Worm (Caenorhabditis elegans) whole organism, midembryonic: ENCODE results near the gene txt-1.

ENCODE experiments used
- T22C8.4 ChIP-seq: fragments of 200-800 bp; sonication (Bioruptor generic); IDR thresholded peaks from 2 replicates; pipeline ENCODE4 v1.3.6; 2022; ENCODE audit warnings: missing genetic modification characterization, missing compliant biosample characterization
- cog-1 ChIP-seq: sonication (generic microtip); optimal IDR thresholded peaks from 2 replicates; lab custom pipeline; 2016; ENCODE audit warnings: missing genetic modification characterization, missing compliant biosample characterization
- flt-1 ChIP-seq: fragments of 200-800 bp; sonication (Bioruptor generic); IDR thresholded peaks from 2 replicates; pipeline ENCODE4 v1.3.6; 2022; ENCODE audit warnings: missing genetic modification characterization, missing compliant biosample characterization
- klf-2 ChIP-seq: fragments of 200-800 bp; sonication (Bioruptor generic); conservative IDR thresholded peaks from 2 replicates; pipeline ENCODE4 v1.3.6; 2022; ENCODE audit warnings: missing genetic modification reagents, missing genetic modification characterization, missing compliant biosample characterization
- med-1 ChIP-seq: sonication (generic microtip); optimal IDR thresholded peaks from 2 replicates; lab custom pipeline; 2017; ENCODE audit warnings: missing genetic modification characterization, mild to moderate bottlenecking, missing compliant biosample characterization, antibody characterized with exemption, missing genetic modification reagents; ENCODE audit not compliant: insufficient read depth
- ref-1 ChIP-seq: fragments of 200-800 bp; sonication (Bioruptor generic); conservative IDR thresholded peaks from 2 replicates; pipeline ENCODE4 v1.3.6; 2022; ENCODE audit warnings: missing genetic modification reagents, missing genetic modification characterization, missing compliant biosample characterization
- tab-1 ChIP-seq: fragments of 200-800 bp; sonication (Bioruptor generic); IDR thresholded peaks from 2 replicates; pipeline ENCODE4 v1.3.6; 2022; ENCODE audit warnings: missing genetic modification characterization, missing compliant biosample characterization
- ztf-23 ChIP-seq: fragments of 200-800 bp; sonication (Bioruptor generic); IDR thresholded peaks from 2 replicates; pipeline ENCODE4 v1.3.6; 2022; ENCODE audit warnings: missing genetic modification reagents, missing genetic modification characterization, missing compliant biosample characterization
- ztf-29 ChIP-seq: fragments of 200-800 bp; sonication (Bioruptor generic); IDR thresholded peaks from 2 replicates; pipeline ENCODE4 v1.3.6; 2022; ENCODE audit warnings: missing genetic modification reagents, missing genetic modification characterization, missing compliant biosample characterization

- TF ChIP-seq ztf-23 (GFP tag; lab: Robert Waterston, UW) (no peak), T22C8.4 (GFP tag; lab: Robert Waterston, UW) (no peak), klf-2 (GFP tag; lab: Robert Waterston, UW) (no peak), flt-1 (no peak), tab-1 (GFP tag; lab: Robert Waterston, UW) (no peak), ztf-29 (GFP tag; lab: Robert Waterston, UW) (no peak), cog-1 (no peak), ref-1 (GFP tag; lab: Robert Waterston, UW) (no peak), med-1 (no peak)
Measured at ce11 chrII:111267-111666, 5.3 kb downstream of the txt-1 start, which contains the start of gene C50D2.1.
